Fruit fly (Drosophila melanogaster) whole organism, embryonic: Measurements from ENCODE around the gene CG3566.
A peak's percentile ranks its signal among the peaks of the same experiment; 100 is the strongest.

Experiments
- CG13296 ChIP-seq: fragments of 200-800 bp; sonication (Bioruptor generic); optimal IDR thresholded peaks from 3 replicates; lab custom pipeline; 2018; ENCODE audit warnings: missing biosample characterization, mild to moderate bottlenecking, missing genetic modification characterization
- CG1602 ChIP-seq: fragments of 200-800 bp; sonication (Bioruptor generic); optimal IDR thresholded peaks from 3 replicates; lab custom pipeline; 2016; ENCODE audit warnings: missing biosample characterization, missing genetic modification characterization
- CG4854 ChIP-seq: fragments of 200-800 bp; sonication (Bioruptor generic); optimal IDR thresholded peaks from 2 replicates; lab custom pipeline; 2016; ENCODE audit warnings: missing biosample characterization, missing genetic modification characterization, inconsistent platforms
- CG7987 ChIP-seq: fragments of 200-800 bp; sonication (Bioruptor generic); optimal IDR thresholded peaks from 2 replicates; lab custom pipeline; 2018; ENCODE audit warnings: missing biosample characterization, mild to moderate bottlenecking, missing genetic modification characterization, moderate library complexity
- D19B ChIP-seq: fragments of 200-800 bp; sonication (Bioruptor generic); optimal IDR thresholded peaks from 2 replicates; lab custom pipeline; 2017; ENCODE audit warnings: missing biosample characterization, mild to moderate bottlenecking, missing genetic modification characterization
- HLH4C ChIP-seq: fragments of 200-800 bp; sonication (Bioruptor generic); IDR thresholded peaks from 3 replicates; pipeline ENCODE4 v1.3.6; 2022; ENCODE audit warnings: missing biosample characterization, missing genetic modification characterization; ENCODE audit not compliant: partially characterized antibody
- bbx ChIP-seq: fragments of 200-800 bp; sonication (Bioruptor generic); IDR thresholded peaks from 2 replicates; pipeline ENCODE4 v1.3.6; 2022; ENCODE audit warnings: missing biosample characterization, missing genetic modification characterization; ENCODE audit not compliant: partially characterized antibody
- bcd ChIP-seq: fragments of 200-800 bp; sonication (Bioruptor generic); optimal IDR thresholded peaks from 2 replicates; lab custom pipeline; 2017; ENCODE audit warnings: missing biosample characterization, mild to moderate bottlenecking, missing genetic modification characterization
- her ChIP-seq: fragments of 200-800 bp; sonication (Bioruptor generic); optimal IDR thresholded peaks from 2 replicates; lab custom pipeline; 2016; ENCODE audit warnings: missing biosample characterization, missing genetic modification characterization
- lmd ChIP-seq: fragments of 200-800 bp; sonication (Bioruptor generic); IDR thresholded peaks from 2 replicates; pipeline ENCODE4 v1.3.6; 2022; ENCODE audit warnings: missing biosample characterization, missing genetic modification characterization
- nerfin-1 ChIP-seq: fragments of 200-800 bp; sonication (Bioruptor generic); optimal IDR thresholded peaks from 3 replicates; lab custom pipeline; 2019; ENCODE audit warnings: missing biosample characterization, mild to moderate bottlenecking, missing genetic modification characterization, moderate library complexity
- zfh1 ChIP-seq: fragments of 200-800 bp; sonication (Bioruptor generic); IDR thresholded peaks from 3 replicates; pipeline ENCODE4 v1.3.6; 2022; ENCODE audit warnings: missing biosample characterization, missing genetic modification characterization

DNA sequence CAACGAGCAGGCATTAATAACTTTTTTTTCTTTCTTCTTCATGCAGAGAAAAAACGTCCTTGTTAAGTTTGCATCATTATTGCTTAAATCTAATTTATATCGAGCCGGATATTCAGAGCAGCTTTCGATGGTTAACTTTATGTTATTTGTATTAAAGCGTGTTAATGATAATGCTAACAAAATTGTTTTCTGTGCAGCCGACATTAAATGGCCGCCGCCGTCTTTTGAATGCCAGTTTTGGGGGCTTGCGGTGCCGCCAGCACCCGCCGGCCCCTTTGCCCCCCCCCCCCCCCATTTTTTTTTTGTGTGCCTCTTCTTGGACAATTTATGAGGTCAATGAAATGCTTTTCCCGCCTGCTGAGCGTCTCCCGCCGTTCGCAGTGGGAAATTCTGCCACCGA lies 35.0 kb upstream of the CG3566 start:
- TF ChIP-seq nerfin-1 (tag; lab: Kevin White, UChicago) (no peak), her (GFP tag; lab: Kevin White, UChicago) (no peak), zfh1 (peak; percentile 55; the same call in 2 of the 3 replicates), lmd (GFP tag; lab: Robert Waterston, UW) (peak; percentile 28; the same call in 1 of the 2 replicates), CG13296 (no peak), bcd (GFP tag; lab: Kevin White, UChicago) (peak; percentile 5), CG1602 (GFP tag; lab: Kevin White, UChicago) (no peak), HLH4C (GFP tag; lab: Robert Waterston, UW) (no peak), bbx (GFP tag; lab: Robert Waterston, UW) (no peak), D19B (no peak), CG4854 (GFP tag; lab: Kevin White, UChicago) (no peak), CG7987 (no peak)
